Fruit fly (Drosophila melanogaster): ENCODE results near the gene Sec16.
A peak's percentile ranks its signal among the peaks of the same experiment; 100 is the strongest.

The Sec16 gene

dm6 chrX:12574666-12575202 is 21.1 kb upstream of the Sec16 start:
- TF ChIP-seq CG3847 (GFP tag; IDR thresholded peaks at IDR 0.05) (no peak), CG4730 (GFP tag; IDR thresholded peaks at IDR 0.05) (no peak), CG34376 (GFP tag; optimal IDR thresholded peaks at IDR 0.05) (peak; percentile 9), CG8924 (tag; optimal IDR thresholded peaks at IDR 0.05) (peak; percentile 32), ranshi (GFP tag; IDR thresholded peaks at IDR 0.05) (no peak), crp (GFP tag; optimal IDR thresholded peaks at IDR 0.05) (peak in 1 of 2 experiments; percentile 70), lbe (GFP tag; optimal IDR thresholded peaks at IDR 0.05) (peak; percentile 60), CG17385 (GFP tag; optimal IDR thresholded peaks at IDR 0.05) (peak; percentile 87), tgo (GFP tag; IDR thresholded peaks at IDR 0.05) (no peak), CG18262 (tag; optimal IDR thresholded peaks at IDR 0.05) (no peak), CG4282 (GFP tag; optimal IDR thresholded peaks at IDR 0.05) (peak; percentile 77), CG33213 (GFP tag; optimal IDR thresholded peaks at IDR 0.05) (no peak), CG1832 (GFP tag; optimal IDR thresholded peaks at IDR 0.05) (peak; percentile 84), row (GFP tag; IDR thresholded peaks at IDR 0.05) (peak; percentile 53; the same call in 2 of the 3 replicates), en (GFP tag; optimal IDR thresholded peaks at IDR 0.05) (no peak), her (GFP tag; optimal IDR thresholded peaks at IDR 0.05) (no peak), Dp (GFP tag; optimal IDR thresholded peaks at IDR 0.05) (no peak), dpn (GFP tag; optimal IDR thresholded peaks at IDR 0.05) (peak in 1 of 2 experiments; percentile 26), grau (tag; optimal IDR thresholded peaks at IDR 0.05) (peak; percentile 5), CG8089 (GFP tag; optimal IDR thresholded peaks at IDR 0.05) (no peak), vfl (GFP tag; optimal IDR thresholded peaks at IDR 0.05) (no peak), Adf1 (GFP tag; IDR thresholded peaks at IDR 0.05) (peak; percentile 77), az2 (GFP tag; optimal IDR thresholded peaks at IDR 0.05) (no peak), Poxn (GFP tag; IDR thresholded peaks at IDR 0.05) (no peak), Hr51 (GFP tag; optimal IDR thresholded peaks at IDR 0.05) (peak in 1 of 2 experiments; percentile 19), HLH54F (GFP tag; optimal IDR thresholded peaks at IDR 0.05) (no peak), cato (GFP tag; optimal IDR thresholded peaks at IDR 0.05; ENCODE audit: borderline replicate concordance) (no peak), ash1 (GFP tag; optimal IDR thresholded peaks at IDR 0.05) (no peak), ewg (GFP tag; optimal IDR thresholded peaks at IDR 0.05) (peak; percentile 88), Jarid2 (GFP tag; optimal IDR thresholded peaks at IDR 0.05) (no peak), trem (tag; optimal IDR thresholded peaks at IDR 0.05) (no peak), CG11456 (GFP tag; IDR thresholded peaks at IDR 0.05) (no peak), ham (GFP tag; IDR thresholded peaks at IDR 0.05) (no peak), pros (GFP tag; optimal IDR thresholded peaks at IDR 0.05) (peak; percentile 98), ci (GFP tag; IDR thresholded peaks at IDR 0.05) (peak; percentile 56; the same call in 2 of the 3 replicates), NfI (GFP tag; optimal IDR thresholded peaks at IDR 0.05) (peak; percentile 17), Med (GFP tag) (peak; percentile 76), CG12071 (GFP tag; optimal IDR thresholded peaks at IDR 0.05) (no peak), caup (GFP tag; optimal IDR thresholded peaks at IDR 0.05; ENCODE audit: severe bottlenecking) (no peak), Aef1 (GFP tag; IDR thresholded peaks at IDR 0.05) (peak; percentile 42; the same call in 2 of the 3 replicates), sens (GFP tag) (peak; percentile 78), CG11560 (tag; IDR thresholded peaks at IDR 0.05) (no peak), gem (tag; optimal IDR thresholded peaks at IDR 0.05) (peak; percentile 16), Sry-δ (GFP tag; optimal IDR thresholded peaks at IDR 0.05) (no peak), slou (GFP tag; optimal IDR thresholded peaks at IDR 0.05) (no peak), CG31441 (GFP tag; IDR thresholded peaks at IDR 0.05) (no peak; the same call in 1 of the 2 replicates), schlank (tag; optimal IDR thresholded peaks at IDR 0.05) (no peak), CG17829 (tag; optimal IDR thresholded peaks at IDR 0.05) (no peak), ems (GFP tag; optimal IDR thresholded peaks at IDR 0.05) (no peak), eyg (GFP tag; optimal IDR thresholded peaks at IDR 0.05) (no peak), Lhr (GFP tag; optimal IDR thresholded peaks at IDR 0.05) (no peak)
